Fruit fly (Drosophila melanogaster): ENCODE data around the gene CG2926.
A peak's percentile ranks its signal among the peaks of the same experiment; 100 is the strongest.

CG2926 gene

dm6 chr3R:5601044-5601523 is 12.9 kb upstream of the CG2926 start, which contains the start of the genes kra and SecS (continued):
- TF ChIP-seq CG13424 (tag; optimal IDR thresholded peaks at IDR 0.05) (peak; percentile 77), CG34224 (GFP tag; IDR thresholded peaks at IDR 0.05; ENCODE audit: partially characterized antibody) (no peak), Six4 (GFP tag; optimal IDR thresholded peaks at IDR 0.05) (peak; percentile 30), MESR4 (GFP tag; optimal IDR thresholded peaks at IDR 0.05) (peak; percentile 45), CTCF (GFP tag; optimal IDR thresholded peaks at IDR 0.05) (peak; percentile 60), ab (GFP tag; optimal IDR thresholded peaks at IDR 0.05) (no peak), sens-2 (GFP tag; IDR thresholded peaks at IDR 0.05) (no peak), Nf-YC (tag; optimal IDR thresholded peaks at IDR 0.05) (peak; percentile 57), Hr39 (optimal IDR thresholded peaks at IDR 0.05) (no peak), seq (GFP tag; IDR thresholded peaks at IDR 0.05) (no peak), Vsx1 (GFP tag; optimal IDR thresholded peaks at IDR 0.05) (no peak), Hr78 (GFP tag; optimal IDR thresholded peaks at IDR 0.05) (no peak), Asciz (GFP tag; optimal IDR thresholded peaks at IDR 0.05) (no peak), Rx (GFP tag; IDR thresholded peaks at IDR 0.05) (no peak), chn (GFP tag; optimal IDR thresholded peaks at IDR 0.05) (peak; percentile 67), Lhr (GFP tag; optimal IDR thresholded peaks at IDR 0.05) (peak; percentile 85), HLH4C (GFP tag; IDR thresholded peaks at IDR 0.05; ENCODE audit: partially characterized antibody) (no peak), tio (GFP tag; optimal IDR thresholded peaks at IDR 0.05) (no peak), lab (GFP tag; optimal IDR thresholded peaks at IDR 0.05) (peak; percentile 52), CG11723 (GFP tag; optimal IDR thresholded peaks at IDR 0.05) (peak; percentile 57), tna (GFP tag; IDR thresholded peaks at IDR 0.05; ENCODE audit: partially characterized antibody) (no peak), CG7839 (tag; optimal IDR thresholded peaks at IDR 0.05) (no peak), CG4424 (GFP tag; optimal IDR thresholded peaks at IDR 0.05) (peak; percentile 71), CG8478 (optimal IDR thresholded peaks at IDR 0.05) (no peak), lbe (GFP tag; optimal IDR thresholded peaks at IDR 0.05) (peak; percentile 47), CG2889 (GFP tag; IDR thresholded peaks at IDR 0.05) (no peak), slou (GFP tag; optimal IDR thresholded peaks at IDR 0.05) (peak; percentile 65), CG14710 (tag; optimal IDR thresholded peaks at IDR 0.05) (peak; percentile 86), CG4328 (GFP tag; optimal IDR thresholded peaks at IDR 0.05) (peak; percentile 63), ato (GFP tag; IDR thresholded peaks at IDR 0.05; ENCODE audit: partially characterized antibody) (no peak), CG4282 (GFP tag; optimal IDR thresholded peaks at IDR 0.05) (no peak), org-1 (GFP tag; optimal IDR thresholded peaks at IDR 0.05) (no peak), CG7928 (GFP tag; optimal IDR thresholded peaks at IDR 0.05) (peak; percentile 35), h (optimal IDR thresholded peaks at IDR 0.05) (no peak), ewg (GFP tag; optimal IDR thresholded peaks at IDR 0.05) (peak; percentile 67), al (GFP tag; IDR thresholded peaks at IDR 0.05) (no peak), CG7786 (GFP tag; optimal IDR thresholded peaks at IDR 0.05) (peak; percentile 42), Sry-δ (GFP tag; optimal IDR thresholded peaks at IDR 0.05) (peak; percentile 62), CG18619 (GFP tag; optimal IDR thresholded peaks at IDR 0.05) (peak; percentile 51), CoRest (tag; optimal IDR thresholded peaks at IDR 0.05) (peak; percentile 79), CG6791 (GFP tag; IDR thresholded peaks at IDR 0.05; ENCODE audit: partially characterized antibody) (no peak), MTF-1 (GFP tag; optimal IDR thresholded peaks at IDR 0.05; ENCODE audit: borderline replicate concordance) (peak; percentile 47), CG4707 (GFP tag; optimal IDR thresholded peaks at IDR 0.05) (no peak), pnt (GFP tag; optimal IDR thresholded peaks at IDR 0.05) (peak; percentile 21), CG34376 (GFP tag; optimal IDR thresholded peaks at IDR 0.05) (no peak), CG1529 (GFP tag; optimal IDR thresholded peaks at IDR 0.05) (peak; percentile 31), Dad (GFP tag; optimal IDR thresholded peaks at IDR 0.05) (peak; percentile 53), Mes4 (GFP tag; optimal IDR thresholded peaks at IDR 0.05) (no peak), disco-r (GFP tag; optimal IDR thresholded peaks at IDR 0.05) (no peak), Dbx (GFP tag; IDR thresholded peaks at IDR 0.05) (no peak), Sry-β (GFP tag; optimal IDR thresholded peaks at IDR 0.05) (peak; percentile 16), Abd-B (GFP tag; optimal IDR thresholded peaks at IDR 0.05) (no peak)
